Fruit fly (Drosophila melanogaster) whole organism, embryonic: Measurements from ENCODE around the gene CG14300.

Source experiments
- Adf1 ChIP-seq: fragments of 200-800 bp; sonication (Bioruptor generic); IDR thresholded peaks from 2 replicates; pipeline ENCODE4 v1.3.6; 2022; ENCODE audit warnings: missing biosample characterization, missing genetic modification characterization
- Aef1 ChIP-seq: fragments of 200-800 bp; sonication (Bioruptor generic); IDR thresholded peaks from 3 replicates; pipeline ENCODE4 v1.3.6; 2022; ENCODE audit warnings: missing biosample characterization, missing genetic modification characterization
- Atf3 ChIP-seq: fragments of 200-800 bp; sonication (Bioruptor generic); optimal IDR thresholded peaks from 3 replicates; lab custom pipeline; 2016; ENCODE audit warnings: missing biosample characterization, missing genetic modification characterization
- CG10274 ChIP-seq: fragments of 200-800 bp; sonication (Bioruptor generic); optimal IDR thresholded peaks from 3 replicates; lab custom pipeline; 2017; ENCODE audit warnings: missing biosample characterization, mild to moderate bottlenecking, missing genetic modification characterization
- CG10979 ChIP-seq: fragments of 200-800 bp; sonication (Bioruptor generic); optimal IDR thresholded peaks from 2 replicates; lab custom pipeline; 2018; ENCODE audit warnings: missing biosample characterization, mild to moderate bottlenecking, missing genetic modification characterization, moderate library complexity
- CG12155 ChIP-seq: fragments of 200-800 bp; sonication (Bioruptor generic); optimal IDR thresholded peaks from 3 replicates; lab custom pipeline; 2016; ENCODE audit warnings: missing biosample characterization, missing genetic modification characterization
- CG1647 ChIP-seq: fragments of 200-800 bp; sonication (Bioruptor generic); optimal IDR thresholded peaks from 3 replicates; lab custom pipeline; 2016; ENCODE audit warnings: missing biosample characterization, missing genetic modification characterization
- CG18011 ChIP-seq: fragments of 200-800 bp; sonication (Bioruptor generic); optimal IDR thresholded peaks from 2 replicates; lab custom pipeline; 2017; ENCODE audit warnings: missing biosample characterization, missing genetic modification characterization, mild to moderate bottlenecking, moderate library complexity, missing genotype
- CG18599 ChIP-seq: fragments of 200-800 bp; sonication (Bioruptor generic); optimal IDR thresholded peaks from 3 replicates; lab custom pipeline; 2017; ENCODE audit warnings: missing biosample characterization, missing genetic modification characterization, mild to moderate bottlenecking, moderate library complexity, missing genetic modification reagents
- CG2120 ChIP-seq: fragments of 200-800 bp; sonication (Bioruptor generic); optimal IDR thresholded peaks from 3 replicates; lab custom pipeline; 2016; ENCODE audit warnings: missing biosample characterization, missing genetic modification characterization
- CG31224 ChIP-seq: fragments of 200-800 bp; sonication (Bioruptor generic); IDR thresholded peaks from 2 replicates; pipeline ENCODE4 v1.3.6; 2022; ENCODE audit warnings: missing biosample characterization, missing genetic modification characterization
- CG3995 ChIP-seq: fragments of 200-800 bp; sonication (Bioruptor generic); optimal IDR thresholded peaks from 3 replicates; lab custom pipeline; 2016; ENCODE audit warnings: missing biosample characterization, missing genetic modification characterization
- CG4854 ChIP-seq: fragments of 200-800 bp; sonication (Bioruptor generic); optimal IDR thresholded peaks from 2 replicates; lab custom pipeline; 2016; ENCODE audit warnings: missing biosample characterization, missing genetic modification characterization, inconsistent platforms
- CG6654 ChIP-seq: fragments of 200-800 bp; sonication (Bioruptor generic); optimal IDR thresholded peaks from 2 replicates; lab custom pipeline; 2017; ENCODE audit warnings: missing biosample characterization, mild to moderate bottlenecking, missing genetic modification characterization
- CG9797 ChIP-seq: fragments of 200-800 bp; sonication (Bioruptor generic); optimal IDR thresholded peaks from 3 replicates; lab custom pipeline; 2018; ENCODE audit warnings: missing biosample characterization, mild to moderate bottlenecking, missing genetic modification characterization
- D19A ChIP-seq: fragments of 200-800 bp; optimal IDR thresholded peaks from 3 replicates; lab custom pipeline; 2019; ENCODE audit warnings: missing biosample characterization, mild to moderate bottlenecking, missing genetic modification characterization, moderate library complexity
- Dbx ChIP-seq: fragments of 200-800 bp; sonication (Bioruptor generic); IDR thresholded peaks from 3 replicates; pipeline ENCODE4 v1.3.6; 2022; ENCODE audit warnings: missing biosample characterization, missing genetic modification characterization
- Doc3 ChIP-seq: fragments of 200-800 bp; sonication (Bioruptor generic); IDR thresholded peaks from 3 replicates; pipeline ENCODE4 v1.3.6; 2022; ENCODE audit warnings: missing biosample characterization, missing genetic modification characterization; ENCODE audit not compliant: partially characterized antibody
- Drgx ChIP-seq: fragments of 200-800 bp; sonication (Bioruptor generic); IDR thresholded peaks from 2 replicates; pipeline ENCODE4 v1.3.6; 2022; ENCODE audit warnings: missing biosample characterization, missing genetic modification characterization
- E2f1 ChIP-seq: fragments of 200-800 bp; sonication (Bioruptor generic); IDR thresholded peaks from 2 replicates; pipeline ENCODE4 v1.3.6; 2022; ENCODE audit warnings: missing biosample characterization, missing genetic modification characterization
- E2f2 ChIP-seq: fragments of 200-800 bp; sonication (Bioruptor generic); IDR thresholded peaks from 2 replicates; pipeline ENCODE4 v1.3.6; 2022; ENCODE audit warnings: missing biosample characterization, missing genetic modification characterization
- Ets65A ChIP-seq: fragments of 200-800 bp; sonication (Bioruptor generic); peaks from one replicate; lab custom pipeline; 2016; ENCODE audit warnings: missing biosample characterization, missing genetic modification characterization
- Fer2 ChIP-seq: fragments of 200-800 bp; sonication (Bioruptor generic); optimal IDR thresholded peaks from 2 replicates; lab custom pipeline; 2018; ENCODE audit warnings: missing biosample characterization, mild to moderate bottlenecking, missing genetic modification characterization, moderate library complexity
- Med ChIP-seq: fragments of 200-800 bp; sonication (Bioruptor generic); peaks from one replicate; lab custom pipeline; 2016; ENCODE audit warnings: missing biosample characterization, missing genetic modification characterization, mild to moderate bottlenecking, inconsistent platforms, moderate library complexity
- Sox102F ChIP-seq: fragments of 200-800 bp; sonication (Bioruptor generic); optimal IDR thresholded peaks from 2 replicates; lab custom pipeline; 2018; ENCODE audit warnings: missing biosample characterization, mild to moderate bottlenecking, missing genetic modification characterization, moderate library complexity
- Trl ChIP-seq, 3 experiments: fragments of >200 bp in 2 of 3; fragments of 200-800 bp in 1 of 3; sonication (Bioruptor generic) in 1 of 3; optimal IDR thresholded peaks; 2 replicates in 1 of 3; 3 replicates in 2 of 3; lab custom pipeline; 2016 to 2017; ENCODE audit warnings: missing biosample characterization in 1 of 3, missing genetic modification characterization in 1 of 3
- Vsx1 ChIP-seq: fragments of 200-800 bp; sonication (Bioruptor generic); optimal IDR thresholded peaks from 2 replicates; lab custom pipeline; 2017; ENCODE audit warnings: missing biosample characterization, mild to moderate bottlenecking, missing genetic modification characterization, missing genetic modification reagents
- abd-A ChIP-seq: fragments of 200-800 bp; sonication (Bioruptor generic); optimal IDR thresholded peaks from 3 replicates; lab custom pipeline; 2019; ENCODE audit warnings: missing biosample characterization, mild to moderate bottlenecking, missing genetic modification characterization, moderate library complexity
- bab2 ChIP-seq: fragments of 200-800 bp; sonication (Bioruptor generic); optimal IDR thresholded peaks from 2 replicates; lab custom pipeline; 2016; ENCODE audit warnings: missing biosample characterization, missing genetic modification characterization
- bbx ChIP-seq: fragments of 200-800 bp; sonication (Bioruptor generic); IDR thresholded peaks from 2 replicates; pipeline ENCODE4 v1.3.6; 2022; ENCODE audit warnings: missing biosample characterization, missing genetic modification characterization; ENCODE audit not compliant: partially characterized antibody
- bsh ChIP-seq, 2 experiments: fragments of 200-800 bp; sonication (Bioruptor generic); optimal IDR thresholded peaks; 2 replicates each; lab custom pipeline; 2017 to 2018; ENCODE audit warnings: mild to moderate bottlenecking in 2 of 2, missing biosample characterization in 2 of 2, missing genetic modification characterization in 2 of 2, moderate library complexity in 1 of 2
- cad ChIP-seq: fragments of >200 bp; optimal IDR thresholded peaks from 2 replicates; lab custom pipeline; 2017; ENCODE audit warnings: missing biosample characterization, missing genetic modification characterization
- croc ChIP-seq: fragments of 200-800 bp; sonication (Bioruptor generic); conservative IDR thresholded peaks from 3 replicates; pipeline ENCODE4 v1.3.6; 2022; ENCODE audit warnings: missing biosample characterization, missing genetic modification characterization
- disco-r ChIP-seq: fragments of 200-800 bp; sonication (Bioruptor generic); optimal IDR thresholded peaks from 2 replicates; lab custom pipeline; 2016; ENCODE audit warnings: missing biosample characterization, missing genetic modification characterization
- eve ChIP-seq, 2 experiments: fragments of >200 bp; optimal IDR thresholded peaks; 2 replicates each; lab custom pipeline; 2017; ENCODE audit warnings: missing biosample characterization in 2 of 2, missing genetic modification characterization in 2 of 2
- fd64A ChIP-seq: fragments of 200-800 bp; sonication (Bioruptor generic); optimal IDR thresholded peaks from 3 replicates; lab custom pipeline; 2018; ENCODE audit warnings: missing biosample characterization, mild to moderate bottlenecking, missing genetic modification characterization
- fru ChIP-seq: fragments of >200 bp; optimal IDR thresholded peaks from 2 replicates; lab custom pipeline; 2017
- inv ChIP-seq: fragments of 200-800 bp; sonication (Bioruptor generic); IDR thresholded peaks from 2 replicates; pipeline ENCODE4 v1.3.6; 2022; ENCODE audit warnings: missing biosample characterization, missing genetic modification characterization; ENCODE audit not compliant: partially characterized antibody
- nerfin-2 ChIP-seq: fragments of 200-800 bp; sonication (Bioruptor generic); IDR thresholded peaks from 2 replicates; pipeline ENCODE4 v1.3.6; 2022; ENCODE audit warnings: missing biosample characterization, missing genetic modification characterization; ENCODE audit not compliant: partially characterized antibody
- nom ChIP-seq: fragments of 200-800 bp; sonication (Bioruptor generic); optimal IDR thresholded peaks from 2 replicates; lab custom pipeline; 2017; ENCODE audit warnings: missing biosample characterization, missing genetic modification characterization, mild to moderate bottlenecking, moderate library complexity, missing genetic modification reagents
- odd ChIP-seq: fragments of 200-800 bp; sonication (Bioruptor generic); optimal IDR thresholded peaks from 2 replicates; lab custom pipeline; 2017; ENCODE audit warnings: missing biosample characterization, mild to moderate bottlenecking, missing genetic modification characterization
- pfk ChIP-seq: fragments of 200-800 bp; sonication (Bioruptor generic); optimal IDR thresholded peaks from 2 replicates; lab custom pipeline; 2018; ENCODE audit warnings: missing biosample characterization, mild to moderate bottlenecking, missing genetic modification characterization, moderate library complexity
- schlank ChIP-seq: fragments of 200-800 bp; sonication (Bioruptor generic); optimal IDR thresholded peaks from 2 replicates; lab custom pipeline; 2018; ENCODE audit warnings: missing biosample characterization, mild to moderate bottlenecking, missing genetic modification characterization
- sens-2 ChIP-seq: fragments of 200-800 bp; sonication (Bioruptor generic); IDR thresholded peaks from 2 replicates; pipeline ENCODE4 v1.3.6; 2022; ENCODE audit warnings: missing biosample characterization, missing genetic modification characterization
- tap ChIP-seq: fragments of 200-800 bp; optimal IDR thresholded peaks from 3 replicates; lab custom pipeline; 2019; ENCODE audit warnings: missing biosample characterization, mild to moderate bottlenecking, missing genetic modification characterization, moderate library complexity
- toy ChIP-seq: fragments of 200-800 bp; sonication (Bioruptor generic); IDR thresholded peaks from 2 replicates; pipeline ENCODE4 v1.3.6; 2022; ENCODE audit warnings: missing biosample characterization, missing genetic modification characterization
- trem ChIP-seq: fragments of 200-800 bp; optimal IDR thresholded peaks from 3 replicates; lab custom pipeline; 2019; ENCODE audit warnings: missing biosample characterization, mild to moderate bottlenecking, missing genetic modification characterization, moderate library complexity

Gene CG14300

dm6 chr3R:18739435-18739977 is 46.0 kb upstream of the CG14300 start:
- TF ChIP-seq croc (GFP tag; lab: Robert Waterston, UW) (no peak), Trl (optimal IDR thresholded peaks at IDR 0.05; lab: Kevin White, UChicago) (peak in 1 of 2 experiments; percentile 38), Trl (GFP tag; optimal IDR thresholded peaks at IDR 0.05; lab: Kevin White, UChicago) (no peak), CG12155 (no peak), D19A (tag; lab: Kevin White, UChicago) (peak; percentile 19), inv (GFP tag; lab: Robert Waterston, UW) (0 out of 2 replicates have a peak, but pooled peaks have one; percentile 15), Drgx (GFP tag; lab: Robert Waterston, UW) (peak; percentile 7; the same call in 1 of the 2 replicates), CG10274 (peak; percentile 77), toy (GFP tag; lab: Robert Waterston, UW) (0 out of 2 replicates have a peak, but pooled peaks have one; percentile 14), Vsx1 (GFP tag; lab: Kevin White, UChicago) (no peak), CG18011 (GFP tag; lab: Kevin White, UChicago) (peak; percentile 79), nom (peak; percentile 24), E2f2 (0 out of 2 replicates have a peak, but pooled peaks have one; percentile 8), tap (tag; lab: Kevin White, UChicago) (no peak), fru (no peak)
- TF ChIP-seq, all 482 proteins: peak for 9

- TF ChIP-seq Aef1 (GFP tag; lab: Robert Waterston, UW) (no peak), fd64A (GFP tag; lab: Kevin White, UChicago) (no peak), Med (GFP tag; lab: Kevin White, UChicago) (peak; percentile 25), bbx (GFP tag; lab: Robert Waterston, UW) (no peak), odd (GFP tag; lab: Kevin White, UChicago) (no peak), CG10979 (tag; lab: Kevin White, UChicago) (peak; percentile 1), sens-2 (GFP tag; lab: Robert Waterston, UW) (no peak), schlank (tag; lab: Kevin White, UChicago) (no peak), Dbx (GFP tag; lab: Robert Waterston, UW) (no peak), Adf1 (no peak), E2f1 (no peak), nerfin-2 (GFP tag; lab: Robert Waterston, UW) (no peak), pfk (no peak), Doc3 (no peak), eve (GFP tag; optimal IDR thresholded peaks at IDR 0.05; lab: Kevin White, UChicago) (no peak), CG9797 (GFP tag; lab: Kevin White, UChicago) (no peak), CG1647 (no peak), disco-r (no peak), Sox102F (GFP tag; lab: Kevin White, UChicago) (peak; percentile 14), CG4854 (no peak), Fer2 (no peak), CG2120 (GFP tag; lab: Kevin White, UChicago) (no peak), Atf3 (GFP tag; lab: Kevin White, UChicago) (no peak), bab2 (GFP tag; lab: Kevin White, UChicago) (no peak), abd-A (tag; lab: Kevin White, UChicago) (no peak), bsh (GFP tag; optimal IDR thresholded peaks at IDR 0.05; lab: Kevin White, UChicago) (no peak), Trl (optimal IDR thresholded peaks at IDR 0.05; lab: Kevin White, UChicago) (peak in 1 of 2 experiments; percentile 36), Trl (GFP tag; optimal IDR thresholded peaks at IDR 0.05; lab: Kevin White, UChicago) (no peak), CG18599 (GFP tag; lab: Kevin White, UChicago) (no peak), cad (GFP tag; lab: Kevin White, UChicago) (no peak), Ets65A (GFP tag; lab: Kevin White, UChicago) (no peak), tap (tag; lab: Kevin White, UChicago) (no peak), CG31224 (GFP tag; lab: Robert Waterston, UW) (no peak), CG6654 (GFP tag; lab: Kevin White, UChicago) (peak; percentile 85), CG3995 (peak; percentile 36), trem (tag; lab: Kevin White, UChicago) (no peak)
Measured at dm6 chr3R:18738705-18739434, 45.4 kb upstream of the CG14300 start.
